Worm (Caenorhabditis elegans): Measurements from ENCODE around the gene F16G10.13.

ce11 chrII:2421905-2422304 is 26.1 kb upstream of the F16G10.13 start, which contains the start of gene F42G2.2:
- TF ChIP-seq him-1 (tag; optimal IDR thresholded peaks at IDR 0.05), result no peak
- TF ChIP-seq dao-5 (tag; optimal IDR thresholded peaks at IDR 0.05), result no peak
- no peak for TF ChIP-seq W03F9.2 (tag; optimal IDR thresholded peaks at IDR 0.05)

Data from whole organism, L4/young adult.